Fruit fly (Drosophila melanogaster) whole organism, prepupa: ENCODE results near the gene Ccm3.

ENCODE experiments used
- CG10631 ChIP-seq: fragments of 200-800 bp; sonication (Bioruptor generic); optimal IDR thresholded peaks from 2 replicates; lab custom pipeline; 2016; ENCODE audit warnings: missing biosample characterization, missing genetic modification characterization
- CG11294 ChIP-seq: fragments of 200-800 bp; sonication (Bioruptor generic); IDR thresholded peaks from 2 replicates; pipeline ENCODE4 v1.3.6; 2022; ENCODE audit warnings: missing biosample characterization, missing genetic modification characterization
- CG11902 ChIP-seq: fragments of 200-800 bp; sonication (Bioruptor generic); optimal IDR thresholded peaks from 3 replicates; lab custom pipeline; 2016; ENCODE audit warnings: missing biosample characterization, missing genetic modification characterization
- CG15336 ChIP-seq: fragments of 200-800 bp; sonication (Bioruptor generic); IDR thresholded peaks from 2 replicates; pipeline ENCODE4 v1.3.6; 2022; ENCODE audit warnings: missing biosample characterization, missing genetic modification characterization
- CG1621 ChIP-seq: fragments of 200-800 bp; sonication (Bioruptor generic); optimal IDR thresholded peaks from 3 replicates; lab custom pipeline; 2018; ENCODE audit warnings: missing biosample characterization, mild to moderate bottlenecking, missing genetic modification characterization
- CG16779 ChIP-seq: fragments of 200-800 bp; sonication (Bioruptor generic); optimal IDR thresholded peaks from 3 replicates; lab custom pipeline; 2017; ENCODE audit warnings: missing biosample characterization, mild to moderate bottlenecking, missing genetic modification characterization
- CG3032 ChIP-seq: fragments of 200-800 bp; optimal IDR thresholded peaks from 2 replicates; lab custom pipeline; 2019; ENCODE audit warnings: missing biosample characterization, mild to moderate bottlenecking, missing genetic modification characterization, moderate library complexity
- CG31627 ChIP-seq: fragments of 200-800 bp; sonication (Bioruptor generic); optimal IDR thresholded peaks from 3 replicates; lab custom pipeline; 2016; ENCODE audit warnings: missing biosample characterization, missing genetic modification characterization
- CG32006 ChIP-seq: fragments of 200-800 bp; sonication (Bioruptor generic); optimal IDR thresholded peaks from 3 replicates; lab custom pipeline; 2017; ENCODE audit warnings: missing biosample characterization, mild to moderate bottlenecking, missing genetic modification characterization
- CG34406 ChIP-seq: fragments of 200-800 bp; sonication (Bioruptor generic); optimal IDR thresholded peaks from 3 replicates; lab custom pipeline; 2016; ENCODE audit warnings: missing biosample characterization, missing genetic modification characterization
- CG4318 ChIP-seq: fragments of 200-800 bp; sonication (Bioruptor generic); optimal IDR thresholded peaks from 3 replicates; lab custom pipeline; 2017; ENCODE audit warnings: missing biosample characterization, mild to moderate bottlenecking, missing genetic modification characterization
- CG6276 ChIP-seq: fragments of 200-800 bp; sonication (Bioruptor generic); optimal IDR thresholded peaks from 2 replicates; lab custom pipeline; 2017; ENCODE audit warnings: missing biosample characterization, mild to moderate bottlenecking, missing genetic modification characterization
- CG6808 ChIP-seq: fragments of 200-800 bp; sonication (Bioruptor generic); optimal IDR thresholded peaks from 3 replicates; lab custom pipeline; 2017; ENCODE audit warnings: missing biosample characterization, missing genetic modification characterization, mild to moderate bottlenecking, moderate library complexity, missing genetic modification reagents
- CG6854 ChIP-seq: fragments of 200-800 bp; sonication (Bioruptor generic); optimal IDR thresholded peaks from 2 replicates; lab custom pipeline; 2017; ENCODE audit warnings: missing biosample characterization, mild to moderate bottlenecking, missing genetic modification characterization
- CG7368 ChIP-seq: fragments of 200-800 bp; sonication (Bioruptor generic); optimal IDR thresholded peaks from 3 replicates; lab custom pipeline; 2016; ENCODE audit warnings: missing biosample characterization, missing genetic modification characterization
- CG8119 ChIP-seq: fragments of 200-800 bp; sonication (Bioruptor generic); IDR thresholded peaks from 3 replicates; pipeline ENCODE4 v1.3.6; 2022; ENCODE audit warnings: missing biosample characterization, missing genetic modification characterization
- CG8319 ChIP-seq: fragments of 200-800 bp; sonication (Bioruptor generic); optimal IDR thresholded peaks from 3 replicates; lab custom pipeline; 2016; ENCODE audit warnings: missing biosample characterization, missing genetic modification characterization
- CG9139 ChIP-seq: fragments of 200-800 bp; sonication (Bioruptor generic); optimal IDR thresholded peaks from 3 replicates; lab custom pipeline; 2017; ENCODE audit warnings: missing biosample characterization, mild to moderate bottlenecking, missing genetic modification characterization
- Eip78C ChIP-seq: fragments of 200-800 bp; sonication (Bioruptor generic); peaks from one replicate; lab custom pipeline; 2016; ENCODE audit warnings: missing biosample characterization, missing genetic modification characterization
- Ets21C ChIP-seq: fragments of 200-800 bp; sonication (Bioruptor generic); optimal IDR thresholded peaks from 3 replicates; lab custom pipeline; 2016; ENCODE audit warnings: missing biosample characterization, missing genetic modification characterization
- Ets96B ChIP-seq: fragments of 200-800 bp; optimal IDR thresholded peaks from 2 replicates; lab custom pipeline; 2019; ENCODE audit warnings: missing biosample characterization, mild to moderate bottlenecking, missing genetic modification characterization, moderate library complexity
- Hr38 ChIP-seq: sonication (Bioruptor generic); optimal IDR thresholded peaks from 2 replicates; lab custom pipeline; 2016; ENCODE audit warnings: missing biosample characterization, missing genetic modification characterization
- Hr39 ChIP-seq: fragments of 200-800 bp; sonication (Bioruptor generic); optimal IDR thresholded peaks from 2 replicates; lab custom pipeline; 2016; ENCODE audit warnings: missing biosample characterization, missing genetic modification characterization
- Met ChIP-seq: fragments of 200-800 bp; sonication (Bioruptor generic); optimal IDR thresholded peaks from 3 replicates; lab custom pipeline; 2016; ENCODE audit warnings: missing biosample characterization, missing genetic modification characterization
- Smox ChIP-seq: fragments of 200-800 bp; sonication (Bioruptor generic); optimal IDR thresholded peaks from 3 replicates; lab custom pipeline; 2016; ENCODE audit warnings: missing biosample characterization, missing genetic modification characterization
- Sox102F ChIP-seq: fragments of 200-800 bp; sonication (Bioruptor generic); optimal IDR thresholded peaks from 2 replicates; lab custom pipeline; 2016; ENCODE audit warnings: missing biosample characterization, mild to moderate bottlenecking, missing genetic modification characterization
- Sox14 ChIP-seq: fragments of 200-800 bp; sonication (Bioruptor generic); optimal IDR thresholded peaks from 3 replicates; lab custom pipeline; 2016; ENCODE audit warnings: missing biosample characterization, missing genetic modification characterization
- Sox15 ChIP-seq: fragments of 200-800 bp; sonication (Bioruptor generic); optimal IDR thresholded peaks from 3 replicates; lab custom pipeline; 2016; ENCODE audit warnings: missing biosample characterization, missing genetic modification characterization
- achi ChIP-seq: fragments of 200-800 bp; sonication (Bioruptor generic); optimal IDR thresholded peaks from 3 replicates; lab custom pipeline; 2016; ENCODE audit warnings: missing biosample characterization, missing genetic modification characterization
- acj6 ChIP-seq: fragments of 200-800 bp; sonication (Bioruptor generic); optimal IDR thresholded peaks from 3 replicates; lab custom pipeline; 2016; ENCODE audit warnings: missing biosample characterization, missing genetic modification characterization
- cyc ChIP-seq: fragments of 200-800 bp; sonication (Bioruptor generic); optimal IDR thresholded peaks from 3 replicates; lab custom pipeline; 2016; ENCODE audit warnings: missing biosample characterization, missing genetic modification characterization
- dac ChIP-seq: fragments of 200-800 bp; sonication (Bioruptor generic); optimal IDR thresholded peaks from 2 replicates; lab custom pipeline; 2017; ENCODE audit warnings: missing biosample characterization, mild to moderate bottlenecking, missing genetic modification characterization
- dsx ChIP-seq: fragments of 200-800 bp; optimal IDR thresholded peaks from 3 replicates; lab custom pipeline; 2019; ENCODE audit warnings: missing biosample characterization, mild to moderate bottlenecking, missing genetic modification characterization, moderate library complexity; ENCODE audit not compliant: poor library complexity, severe bottlenecking
- eg ChIP-seq: fragments of 200-800 bp; sonication (Bioruptor generic); IDR thresholded peaks from 3 replicates; pipeline ENCODE4 v1.3.6; 2022; ENCODE audit warnings: missing biosample characterization, missing genetic modification characterization
- fd85E ChIP-seq: fragments of 200-800 bp; sonication (Bioruptor generic); optimal IDR thresholded peaks from 3 replicates; lab custom pipeline; 2016; ENCODE audit warnings: missing biosample characterization, missing genetic modification characterization
- fkh ChIP-seq: fragments of 200-800 bp; sonication (Bioruptor generic); optimal IDR thresholded peaks from 3 replicates; lab custom pipeline; 2017; ENCODE audit warnings: missing biosample characterization, mild to moderate bottlenecking, missing genetic modification characterization, moderate library complexity
- net ChIP-seq: fragments of 200-800 bp; sonication (Bioruptor generic); optimal IDR thresholded peaks from 3 replicates; lab custom pipeline; 2016; ENCODE audit warnings: missing biosample characterization, missing genetic modification characterization
- salr ChIP-seq, 2 experiments: fragments of 200-800 bp; sonication (Bioruptor generic); optimal IDR thresholded peaks; 3 replicates each; lab custom pipeline; 2016 to 2018; ENCODE audit warnings: missing biosample characterization in 2 of 2, missing genetic modification characterization in 2 of 2, mild to moderate bottlenecking in 1 of 2
- ss ChIP-seq, 2 experiments: fragments of 200-800 bp; sonication (Bioruptor generic); optimal IDR thresholded peaks; 2 replicates in 1 of 2; 3 replicates in 1 of 2; lab custom pipeline; 2017 to 2018; ENCODE audit warnings: mild to moderate bottlenecking in 2 of 2, missing biosample characterization in 2 of 2, missing genetic modification characterization in 2 of 2, moderate library complexity in 1 of 2
- svp ChIP-seq: fragments of 200-800 bp; sonication (Bioruptor generic); peaks from one replicate; lab custom pipeline; 2016; ENCODE audit warnings: missing biosample characterization, missing genetic modification characterization
- topi ChIP-seq: fragments of 200-800 bp; sonication (Bioruptor generic); optimal IDR thresholded peaks from 3 replicates; lab custom pipeline; 2016; ENCODE audit warnings: missing biosample characterization, missing genetic modification characterization
- vri ChIP-seq: fragments of 200-800 bp; sonication (Bioruptor generic); optimal IDR thresholded peaks from 3 replicates; lab custom pipeline; 2016; ENCODE audit warnings: missing biosample characterization, mild to moderate bottlenecking, missing genetic modification characterization

Ccm3 gene

DNA sequence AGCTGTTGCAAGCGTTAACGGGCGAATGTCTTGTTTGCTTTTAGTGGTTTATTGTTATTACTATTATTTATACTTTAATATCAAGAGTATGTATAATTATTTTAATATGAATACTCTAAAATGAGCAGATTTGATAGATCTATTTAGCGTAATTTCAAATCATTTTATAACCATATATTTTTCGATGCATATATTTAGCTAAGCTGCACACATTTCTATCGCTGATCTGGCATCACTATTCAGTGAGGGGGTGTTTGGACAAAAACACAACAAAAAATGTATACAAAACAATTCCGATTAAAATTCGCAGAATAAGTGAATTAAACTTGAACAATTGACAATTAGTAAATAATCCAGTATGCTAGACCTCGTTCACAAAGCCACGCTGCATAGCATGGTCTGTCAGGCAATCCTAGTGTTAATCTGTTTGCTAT, 20.7 kb upstream of the Ccm3 start, which contains the start of the genes Trs33 and Tmtc4 (continued):
- no peak for TF ChIP-seq Sox15 (GFP tag; lab: Kevin White, UChicago)
- TF ChIP-seq Ets96B: peak; percentile 35
- TF ChIP-seq vri (GFP tag; lab: Kevin White, UChicago): no peak
- TF ChIP-seq CG34406 (GFP tag; lab: Kevin White, UChicago): peak; percentile 24
- TF ChIP-seq, all 60 proteins: peak for 15

DNA sequence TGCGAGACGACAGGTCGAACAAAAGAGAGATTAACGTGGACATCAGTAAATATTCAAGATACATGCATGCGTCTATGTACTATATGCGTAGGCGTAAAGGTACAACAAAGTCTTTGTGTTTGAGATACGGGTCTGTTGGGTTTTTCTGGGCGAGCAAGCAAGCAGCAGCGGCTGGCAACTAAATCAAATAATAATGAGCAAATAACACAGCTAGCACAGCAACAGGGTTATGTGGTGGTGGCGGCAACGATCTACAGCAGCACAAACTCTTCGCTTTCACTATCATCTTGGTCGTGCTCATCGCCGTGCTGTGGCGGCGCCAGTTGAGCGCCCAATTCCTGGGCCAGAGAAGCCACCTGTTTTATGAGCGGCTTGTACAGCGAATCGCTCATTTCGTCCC, 17.7 kb upstream of the Ccm3 start:
- TF ChIP-seq Hr38 (GFP tag; lab: Kevin White, UChicago): no peak
- TF ChIP-seq dac (GFP tag; lab: Kevin White, UChicago): no peak
- no peak for TF ChIP-seq CG10631
- TF ChIP-seq CG11294 (GFP tag; lab: Robert Waterston, UW): no peak
- TF ChIP-seq CG6808 (GFP tag; lab: Kevin White, UChicago): no peak
- peak; percentile 93 for TF ChIP-seq fkh (GFP tag; lab: Kevin White, UChicago)
- TF ChIP-seq Met: no peak
- TF ChIP-seq CG8119 (GFP tag; lab: Robert Waterston, UW): no peak
- TF ChIP-seq CG9139 (GFP tag; lab: Kevin White, UChicago): no peak

DNA sequence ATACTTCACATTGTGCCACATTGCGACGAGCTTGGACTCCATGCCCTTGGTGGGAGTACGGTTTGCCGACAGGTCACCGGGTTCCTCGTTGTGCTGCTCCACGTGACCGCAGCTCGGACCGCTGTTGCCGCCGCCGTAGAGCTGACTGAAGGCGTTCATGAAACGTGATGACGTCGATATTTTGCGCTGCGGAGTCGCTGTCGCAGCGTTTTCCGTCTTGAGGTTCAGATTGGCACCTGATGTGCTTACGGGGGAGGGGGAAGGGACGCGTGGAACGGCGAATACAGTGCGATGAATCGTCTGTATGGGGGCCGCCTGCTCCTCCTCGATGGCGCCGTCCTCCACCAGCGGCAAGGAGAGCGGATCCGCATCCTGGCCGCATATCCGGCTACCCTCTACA, 15.6 kb upstream of the Ccm3 start:
- TF ChIP-seq CG16779 (tag; lab: Kevin White, UChicago) (no peak), dsx (no peak), fd85E (no peak), Hr39 (GFP tag; lab: Kevin White, UChicago) (no peak), topi (GFP tag; lab: Kevin White, UChicago) (no peak), CG6276 (no peak), eg (GFP tag; lab: Robert Waterston, UW) (no peak), CG11902 (GFP tag; lab: Kevin White, UChicago) (no peak), net (no peak), Sox15 (GFP tag; lab: Kevin White, UChicago) (no peak), CG8319 (GFP tag; lab: Kevin White, UChicago) (no peak), Hr38 (GFP tag; lab: Kevin White, UChicago) (no peak), svp (GFP tag; lab: Kevin White, UChicago) (no peak)

DNA sequence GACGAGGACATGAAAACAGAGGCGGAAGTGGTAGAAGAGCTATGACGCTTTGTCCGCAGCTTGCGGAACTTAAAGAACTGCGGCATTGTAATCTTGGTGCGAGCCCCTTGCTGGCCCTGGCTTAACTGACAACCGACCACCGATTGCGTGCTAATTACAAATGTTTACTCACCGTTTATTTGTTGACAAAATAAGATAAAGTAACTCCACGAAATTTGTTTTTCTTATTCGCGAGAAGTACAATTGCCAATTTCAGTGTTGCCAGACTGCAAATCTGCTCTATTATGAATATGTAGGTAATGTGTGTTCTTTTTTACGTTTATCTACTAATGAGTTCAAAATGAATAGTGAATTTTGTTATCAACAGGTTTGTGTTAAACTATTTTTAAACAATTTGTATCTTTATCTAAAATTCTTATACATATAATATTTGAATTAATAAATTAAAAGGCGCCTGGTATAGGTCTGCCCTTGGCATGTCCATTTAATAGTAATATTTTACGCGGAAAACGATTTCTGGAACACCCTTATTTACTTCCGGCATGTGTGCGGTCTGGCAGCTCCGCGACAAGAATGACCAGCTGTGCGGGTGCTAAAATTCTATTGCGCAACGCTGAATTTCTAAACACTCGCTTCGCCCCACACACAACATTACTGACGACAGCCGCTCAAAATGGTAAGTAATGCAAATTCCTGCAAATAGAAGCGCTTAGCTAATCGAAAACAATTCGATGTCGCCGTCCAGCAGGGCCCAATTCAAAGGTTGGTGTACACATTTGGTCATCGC, 14.9 kb upstream of the Ccm3 start, which contains the start of the genes Atg4b and Hibch:
Atg4b (minus strand) TSS at position 280 of the 787 bp plus-strand sequence.
Hibch (plus strand) TSS at position 585 of the 787 bp plus-strand sequence.
- TF ChIP-seq CG16779 (tag; lab: Kevin White, UChicago) (no peak), CG31627 (peak; percentile 61), CG15336 (GFP tag; lab: Robert Waterston, UW) (peak; percentile 66), fd85E (no peak), eg (GFP tag; lab: Robert Waterston, UW) (peak; percentile 79), topi (GFP tag; lab: Kevin White, UChicago) (peak; percentile 62), CG8319 (GFP tag; lab: Kevin White, UChicago) (peak; percentile 70), CG3032 (peak; percentile 91), CG6808 (GFP tag; lab: Kevin White, UChicago) (no peak), fkh (GFP tag; lab: Kevin White, UChicago) (peak; percentile 97), dsx (peak; percentile 9), CG4318 (GFP tag; lab: Kevin White, UChicago) (no peak), Ets21C (no peak), CG1621 (tag; lab: Kevin White, UChicago) (peak; percentile 54), CG10631 (peak; percentile 90), CG6854 (peak; percentile 80), acj6 (GFP tag; lab: Kevin White, UChicago) (no peak), Sox15 (GFP tag; lab: Kevin White, UChicago) (peak; percentile 78), CG7368 (GFP tag; lab: Kevin White, UChicago) (peak; percentile 67), Eip78C (GFP tag; lab: Kevin White, UChicago) (peak; percentile 82), Sox102F (no peak), dac (GFP tag; lab: Kevin White, UChicago) (peak; percentile 72), salr (GFP tag; optimal IDR thresholded peaks at IDR 0.05; lab: Kevin White, UChicago) (peak in 1 of 2 experiments; percentile 62), CG6276 (no peak), CG8119 (GFP tag; lab: Robert Waterston, UW) (peak; percentile 63; the same call in 2 of the 3 replicates), CG11294 (GFP tag; lab: Robert Waterston, UW) (peak; percentile 67; the same call in 1 of the 2 replicates), ss (GFP tag; optimal IDR thresholded peaks at IDR 0.05; lab: Kevin White, UChicago) (no peak), Sox14 (no peak), achi (GFP tag; lab: Kevin White, UChicago) (no peak), Smox (GFP tag; lab: Kevin White, UChicago) (no peak), cyc (GFP tag; lab: Kevin White, UChicago) (peak; percentile 83), CG32006 (GFP tag; lab: Kevin White, UChicago) (peak; percentile 84)
